Worm (Caenorhabditis elegans): ENCODE measurements around the gene asg-2.
"Not testable (repeated sequence)": the region's sequence is repeated elsewhere in the genome, so short reads cannot be mapped to it uniquely, and the experiment has no call there.

The asg-2 gene

DNA sequence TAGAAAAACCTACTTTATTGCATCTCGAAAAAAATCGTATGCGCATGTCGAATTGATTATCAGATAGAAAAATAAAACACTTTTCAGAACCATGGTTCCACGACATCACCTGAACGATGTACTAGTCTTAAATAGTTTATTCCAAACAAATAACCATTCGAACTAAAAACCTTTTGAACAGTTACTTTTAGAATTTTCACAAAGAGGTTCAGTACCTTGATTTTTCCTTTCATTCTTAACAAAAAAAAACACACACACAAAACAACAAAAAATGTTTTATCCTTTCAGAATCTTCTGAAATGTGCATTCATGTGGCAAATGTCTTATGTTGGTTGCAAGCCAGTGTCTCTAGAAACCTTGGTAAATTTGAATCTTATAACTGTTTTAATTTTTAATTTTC is 33.7 kb downstream of the asg-2 start, which contains the start of gene F41C6.4:
Gene F41C6.4, minus strand, starts transcription at position 101 of the 400 bp plus-strand sequence.
- TF ChIP-seq F16B12.6 (tag; optimal IDR thresholded peaks at IDR 0.05) (no peak), unc-62 (GFP tag; optimal IDR thresholded peaks at IDR 0.05) (no peak), elt-3 (tag; optimal IDR thresholded peaks at IDR 0.05) (no peak), nhr-237 (tag; optimal IDR thresholded peaks at IDR 0.05) (no peak), ceh-8 (GFP tag; optimal IDR thresholded peaks at IDR 0.05) (no peak), hpl-2 (GFP tag; optimal IDR thresholded peaks at IDR 0.05) (no peak), egl-13 (tag; optimal IDR thresholded peaks at IDR 0.05) (no peak), swsn-7 (tag; optimal IDR thresholded peaks at IDR 0.05) (no peak), zip-4 (GFP tag; optimal IDR thresholded peaks at IDR 0.05) (no peak)

DNA sequence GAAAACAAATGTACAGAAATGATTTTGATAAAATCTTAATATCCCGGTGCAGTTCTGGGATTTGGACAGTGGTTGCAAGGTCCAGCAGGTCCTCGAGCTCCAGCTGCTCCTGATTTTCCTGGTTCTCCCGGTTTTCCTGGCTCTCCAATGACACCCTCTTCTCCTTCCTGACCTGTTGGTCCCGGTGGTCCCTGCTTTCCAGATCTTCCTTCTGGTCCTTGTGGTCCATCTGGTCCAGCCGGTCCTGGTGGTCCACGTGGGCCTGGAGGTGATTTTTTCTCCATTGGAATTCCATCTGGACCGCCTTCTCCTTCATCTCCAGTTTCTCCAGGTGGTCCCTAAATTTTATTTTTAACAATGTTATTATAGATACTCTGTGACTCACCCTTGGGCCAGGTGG is 34.2 kb downstream of the asg-2 start:
- TF ChIP-seq tlp-1 (tag; optimal IDR thresholded peaks at IDR 0.05) (no peak), fkh-4 (tag; optimal IDR thresholded peaks at IDR 0.05; ENCODE audit: borderline replicate concordance) (no peak), lir-3 (tag; optimal IDR thresholded peaks at IDR 0.05; ENCODE audit: poor library complexity) (no peak), C04F5.9 (tag; optimal IDR thresholded peaks at IDR 0.05) (no peak), nhr-76 (tag; optimal IDR thresholded peaks at IDR 0.05) (no peak), elt-2 (tag; optimal IDR thresholded peaks at IDR 0.05) (no peak), isw-1 (GFP tag; IDR thresholded peaks at IDR 0.05) (no peak)

DNA sequence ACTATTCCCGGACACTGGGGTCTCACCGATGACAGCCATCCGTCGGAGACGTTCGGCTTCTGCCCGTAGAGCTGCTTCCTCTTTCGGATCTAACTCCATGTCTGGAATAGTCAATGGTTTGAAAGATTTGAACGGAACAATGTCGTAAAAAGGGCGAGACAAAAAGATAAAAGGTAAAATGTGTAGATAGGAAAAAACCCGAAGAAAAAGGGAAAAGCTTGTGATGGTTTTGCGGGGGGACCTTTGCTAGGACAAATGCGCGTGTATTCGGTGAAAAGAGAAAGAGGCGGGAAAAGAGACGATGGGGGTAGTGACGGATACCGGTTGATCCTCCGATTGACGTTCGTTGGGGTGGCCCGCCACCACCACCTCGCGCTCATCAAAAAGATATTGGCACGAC is 36.4 kb downstream of the asg-2 start, which contains the start of gene col-173:
Gene col-173, minus strand, starts transcription at position 101 of the 400 bp plus-strand sequence.
- TF ChIP-seq efl-1 (optimal IDR thresholded peaks at IDR 0.05) (no peak), efl-1 (GFP tag; optimal IDR thresholded peaks at IDR 0.05 in 1 of 2) (peak in 1 of 2 experiments; percentile 46), fkh-8 (tag; optimal IDR thresholded peaks at IDR 0.05) (no peak)

DNA sequence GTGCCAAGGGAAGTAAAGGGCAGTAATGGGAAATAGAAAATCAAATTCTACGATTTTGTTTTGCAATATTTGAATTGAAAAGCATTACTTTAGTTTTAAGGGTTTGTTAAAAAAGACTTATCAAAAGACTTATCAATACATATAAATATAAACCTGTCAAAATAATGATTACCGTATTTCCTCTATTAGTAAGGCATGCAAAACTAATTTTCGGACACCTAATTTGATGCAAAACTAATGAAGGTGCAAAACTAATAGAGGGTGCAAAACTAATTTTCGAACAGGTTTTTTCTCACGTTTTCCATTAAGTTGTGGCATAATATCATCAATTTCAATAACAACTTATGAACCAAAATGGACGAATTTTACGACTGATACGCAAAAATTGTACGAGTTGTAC is 40.7 kb downstream of the asg-2 start, which contains the start of gene F41C6.6:
Gene F41C6.6, minus strand, starts transcription at position 101 of the 400 bp plus-strand sequence.
- TF ChIP-seq grh-1 (GFP tag; IDR thresholded peaks at IDR 0.05); irx-1 (tag; optimal IDR thresholded peaks at IDR 0.05); nhr-84 (tag; optimal IDR thresholded peaks at IDR 0.05): not testable (repeated sequence)

DNA sequence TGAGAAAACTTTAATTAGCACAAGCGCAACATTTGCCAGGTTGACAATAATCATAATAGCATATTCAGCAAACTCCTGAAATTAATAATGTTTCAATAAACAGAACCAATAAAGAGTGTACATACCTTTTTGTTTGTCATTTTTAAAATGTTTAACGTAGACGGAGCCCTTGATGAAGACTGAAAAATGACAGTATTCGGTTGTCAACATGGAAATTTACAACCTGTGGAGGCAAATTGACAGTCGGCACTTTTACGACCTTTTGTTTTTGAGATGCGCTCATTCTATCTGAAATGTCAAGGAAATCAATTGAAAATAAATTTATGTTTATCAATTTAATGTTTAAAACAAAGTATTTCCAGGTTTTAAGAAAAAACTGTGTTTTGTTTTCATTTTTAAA is 43.4 kb downstream of the asg-2 start:
- TF ChIP-seq hpl-2 (GFP tag; optimal IDR thresholded peaks at IDR 0.05) (no peak), ceh-82 (tag; optimal IDR thresholded peaks at IDR 0.05) (no peak), fkh-10 (GFP tag; optimal IDR thresholded peaks at IDR 0.05) (no peak), mep-1 (tag; optimal IDR thresholded peaks at IDR 0.05) (no peak), C34B4.2 (tag; optimal IDR thresholded peaks at IDR 0.05) (no peak), unc-86 (tag; optimal IDR thresholded peaks at IDR 0.05) (no peak), fkh-4 (tag; optimal IDR thresholded peaks at IDR 0.05; ENCODE audit: borderline replicate concordance) (no peak), nhr-20 (tag; optimal IDR thresholded peaks at IDR 0.05) (no peak), ztf-11 (tag; optimal IDR thresholded peaks at IDR 0.05) (no peak), lin-13 (GFP tag; optimal IDR thresholded peaks at IDR 0.05) (no peak), aly-2 (tag; optimal IDR thresholded peaks at IDR 0.05) (no peak), nhr-28 (tag; optimal IDR thresholded peaks at IDR 0.05) (no peak)

ce11 chrX:6885227-6885853 is 44.3 kb downstream of the asg-2 start, which contains the start of gene F41C6.7:
TSS of gene F41C6.7 (minus strand) at chrX:6885277.
- TF ChIP-seq elt-2 (tag; optimal IDR thresholded peaks at IDR 0.05): peak; percentile 71
- no peak for TF ChIP-seq unc-62 (GFP tag; optimal IDR thresholded peaks at IDR 0.05)
- TF ChIP-seq C34B4.2 (tag; optimal IDR thresholded peaks at IDR 0.05): no peak
- no peak for TF ChIP-seq hlh-4 (tag; optimal IDR thresholded peaks at IDR 0.05)
- TF ChIP-seq pax-3 (tag; optimal IDR thresholded peaks at IDR 0.05): no peak
- TF ChIP-seq lin-35 (GFP tag; optimal IDR thresholded peaks at IDR 0.05): peak in 1 of 2 experiments; percentile 3
- TF ChIP-seq ceh-90 (tag; optimal IDR thresholded peaks at IDR 0.05): no peak
- TF ChIP-seq nhr-28 (tag; optimal IDR thresholded peaks at IDR 0.05): no peak
- no peak for TF ChIP-seq unc-130 (tag; optimal IDR thresholded peaks at IDR 0.05)
- TF ChIP-seq aha-1 (tag; optimal IDR thresholded peaks at IDR 0.05): no peak
